Worm (Caenorhabditis elegans) whole organism, early embryonic: Measurements from ENCODE around the gene wht-5.

Source experiments
- B0310.2 ChIP-seq: sonication (generic microtip); optimal IDR thresholded peaks from 2 replicates; lab custom pipeline; 2016; ENCODE audit warnings: mild to moderate bottlenecking, missing genetic modification characterization, missing compliant biosample characterization
- F13C5.2 ChIP-seq: sonication (generic microtip); optimal IDR thresholded peaks from 2 replicates; lab custom pipeline; 2017; ENCODE audit warnings: mild to moderate bottlenecking, missing genetic modification characterization, inconsistent platforms, missing compliant biosample characterization
- ama-1 ChIP-seq: fragments of 150-350 bp; optimal IDR thresholded peaks from 2 replicates; lab custom pipeline; 2014
- ceh-13 ChIP-seq: fragments of 200-800 bp; sonication (Bioruptor generic); optimal IDR thresholded peaks from 2 replicates; lab custom pipeline; 2018; ENCODE audit warnings: mild to moderate bottlenecking, missing genetic modification characterization, missing compliant biosample characterization
- ceh-36 ChIP-seq: sonication (generic microtip); optimal IDR thresholded peaks from 2 replicates; lab custom pipeline; 2016; ENCODE audit warnings: missing genetic modification characterization, inconsistent platforms, missing compliant biosample characterization
- ets-7 ChIP-seq: sonication (generic microtip); optimal IDR thresholded peaks from 2 replicates; lab custom pipeline; 2016; ENCODE audit warnings: missing genotype, missing genetic modification characterization, missing compliant biosample characterization
- flt-1 ChIP-seq: fragments of 200-800 bp; sonication (Bioruptor generic); IDR thresholded peaks from 2 replicates; pipeline ENCODE4 v1.3.6; 2022; ENCODE audit warnings: missing genetic modification characterization, missing compliant biosample characterization
- hmbx-1 ChIP-seq: sonication (generic microtip); optimal IDR thresholded peaks from 2 replicates; lab custom pipeline; 2016; ENCODE audit warnings: mild to moderate bottlenecking, missing genetic modification characterization, missing compliant biosample characterization
- hnd-1 ChIP-seq: sonication (generic microtip); optimal IDR thresholded peaks from 2 replicates; lab custom pipeline; 2016; ENCODE audit warnings: missing genetic modification characterization, missing compliant biosample characterization
- sea-1 ChIP-seq: fragments of 200-800 bp; sonication (Bioruptor generic); conservative IDR thresholded peaks from 2 replicates; pipeline ENCODE4 v1.3.6; 2022; ENCODE audit warnings: missing genetic modification characterization, missing compliant biosample characterization
- tbx-37 ChIP-seq: fragments of 200-800 bp; sonication (Bioruptor generic); conservative IDR thresholded peaks from 2 replicates; pipeline ENCODE4 v1.3.6; 2022; ENCODE audit warnings: missing genetic modification reagents, missing genetic modification characterization, missing compliant biosample characterization
- tra-4 ChIP-seq: sonication (generic microtip); optimal IDR thresholded peaks from 2 replicates; lab custom pipeline; 2017; ENCODE audit warnings: missing genetic modification characterization, missing compliant biosample characterization

ce11 chrIV:12335248-12335647 is 2.1 kb upstream of the wht-5 start:
- TF ChIP-seq ama-1 (lab: Kevin White, UChicago), result no peak
- TF ChIP-seq B0310.2 (tag; lab: Kevin White, UChicago), result no peak
- TF ChIP-seq tra-4 (tag; lab: Kevin White, UChicago), result no peak
- no peak for TF ChIP-seq flt-1
- TF ChIP-seq ets-7 (tag; lab: Kevin White, UChicago), result no peak
- TF ChIP-seq sea-1 (GFP tag; lab: Robert Waterston, UW), result no peak
- TF ChIP-seq ceh-13, result no peak
- TF ChIP-seq F13C5.2 (tag; lab: Kevin White, UChicago), result no peak
- TF ChIP-seq hnd-1, result no peak
- TF ChIP-seq hmbx-1, result no peak
- no peak for TF ChIP-seq tbx-37
- TF ChIP-seq ceh-36 (tag; lab: Kevin White, UChicago), result no peak
